Fruit fly (Drosophila melanogaster) whole organism, prepupa: ENCODE measurements around the gene B9d2.

ENCODE experiments used
- CG10631 ChIP-seq: fragments of 200-800 bp; sonication (Bioruptor generic); optimal IDR thresholded peaks from 2 replicates; lab custom pipeline; 2016; ENCODE audit warnings: missing biosample characterization, missing genetic modification characterization
- CG11294 ChIP-seq: fragments of 200-800 bp; sonication (Bioruptor generic); IDR thresholded peaks from 2 replicates; pipeline ENCODE4 v1.3.6; 2022; ENCODE audit warnings: missing biosample characterization, missing genetic modification characterization
- CG11762 ChIP-seq: fragments of 200-800 bp; sonication (Bioruptor generic); optimal IDR thresholded peaks from 3 replicates; lab custom pipeline; 2016; ENCODE audit warnings: missing biosample characterization, missing genetic modification characterization; ENCODE audit not compliant: insufficient read depth
- CG11902 ChIP-seq: fragments of 200-800 bp; sonication (Bioruptor generic); optimal IDR thresholded peaks from 3 replicates; lab custom pipeline; 2016; ENCODE audit warnings: missing biosample characterization, missing genetic modification characterization
- CG15336 ChIP-seq: fragments of 200-800 bp; sonication (Bioruptor generic); IDR thresholded peaks from 2 replicates; pipeline ENCODE4 v1.3.6; 2022; ENCODE audit warnings: missing biosample characterization, missing genetic modification characterization
- CG1621 ChIP-seq: fragments of 200-800 bp; sonication (Bioruptor generic); optimal IDR thresholded peaks from 3 replicates; lab custom pipeline; 2018; ENCODE audit warnings: missing biosample characterization, mild to moderate bottlenecking, missing genetic modification characterization
- CG3032 ChIP-seq: fragments of 200-800 bp; optimal IDR thresholded peaks from 2 replicates; lab custom pipeline; 2019; ENCODE audit warnings: missing biosample characterization, mild to moderate bottlenecking, missing genetic modification characterization, moderate library complexity
- CG31627 ChIP-seq: fragments of 200-800 bp; sonication (Bioruptor generic); optimal IDR thresholded peaks from 3 replicates; lab custom pipeline; 2016; ENCODE audit warnings: missing biosample characterization, missing genetic modification characterization
- CG34406 ChIP-seq: fragments of 200-800 bp; sonication (Bioruptor generic); optimal IDR thresholded peaks from 3 replicates; lab custom pipeline; 2016; ENCODE audit warnings: missing biosample characterization, missing genetic modification characterization
- CG3919 ChIP-seq: fragments of 200-800 bp; sonication (Bioruptor generic); optimal IDR thresholded peaks from 3 replicates; lab custom pipeline; 2016; ENCODE audit warnings: missing biosample characterization, missing genetic modification characterization
- CG4318 ChIP-seq: fragments of 200-800 bp; sonication (Bioruptor generic); optimal IDR thresholded peaks from 3 replicates; lab custom pipeline; 2017; ENCODE audit warnings: missing biosample characterization, mild to moderate bottlenecking, missing genetic modification characterization
- CG6163 ChIP-seq: fragments of 200-800 bp; sonication (Bioruptor generic); IDR thresholded peaks from 3 replicates; pipeline ENCODE4 v1.3.6; 2022; ENCODE audit warnings: missing biosample characterization, missing genetic modification characterization
- CG6276 ChIP-seq: fragments of 200-800 bp; sonication (Bioruptor generic); optimal IDR thresholded peaks from 2 replicates; lab custom pipeline; 2017; ENCODE audit warnings: missing biosample characterization, mild to moderate bottlenecking, missing genetic modification characterization
- CG6808 ChIP-seq: fragments of 200-800 bp; sonication (Bioruptor generic); optimal IDR thresholded peaks from 3 replicates; lab custom pipeline; 2017; ENCODE audit warnings: missing biosample characterization, missing genetic modification characterization, mild to moderate bottlenecking, moderate library complexity, missing genetic modification reagents
- CG7368 ChIP-seq: fragments of 200-800 bp; sonication (Bioruptor generic); optimal IDR thresholded peaks from 3 replicates; lab custom pipeline; 2016; ENCODE audit warnings: missing biosample characterization, missing genetic modification characterization
- CG8119 ChIP-seq: fragments of 200-800 bp; sonication (Bioruptor generic); IDR thresholded peaks from 3 replicates; pipeline ENCODE4 v1.3.6; 2022; ENCODE audit warnings: missing biosample characterization, missing genetic modification characterization
- CG8319 ChIP-seq: fragments of 200-800 bp; sonication (Bioruptor generic); optimal IDR thresholded peaks from 3 replicates; lab custom pipeline; 2016; ENCODE audit warnings: missing biosample characterization, missing genetic modification characterization
- CG8632 ChIP-seq: fragments of 200-800 bp; sonication (Bioruptor generic); optimal IDR thresholded peaks from 3 replicates; lab custom pipeline; 2016; ENCODE audit warnings: missing biosample characterization, missing genetic modification characterization
- CG9139 ChIP-seq: fragments of 200-800 bp; sonication (Bioruptor generic); optimal IDR thresholded peaks from 3 replicates; lab custom pipeline; 2017; ENCODE audit warnings: missing biosample characterization, mild to moderate bottlenecking, missing genetic modification characterization
- Eip75B ChIP-seq: fragments of 200-800 bp; sonication (Bioruptor generic); optimal IDR thresholded peaks from 3 replicates; lab custom pipeline; 2016; ENCODE audit warnings: missing biosample characterization, missing genetic modification characterization
- Eip78C ChIP-seq: fragments of 200-800 bp; sonication (Bioruptor generic); peaks from one replicate; lab custom pipeline; 2016; ENCODE audit warnings: missing biosample characterization, missing genetic modification characterization
- Eip93F ChIP-seq: fragments of 200-800 bp; sonication (Bioruptor generic); optimal IDR thresholded peaks from 2 replicates; lab custom pipeline; 2016; ENCODE audit warnings: missing biosample characterization, mild to moderate bottlenecking, missing genetic modification characterization
- Ets21C ChIP-seq: fragments of 200-800 bp; sonication (Bioruptor generic); optimal IDR thresholded peaks from 3 replicates; lab custom pipeline; 2016; ENCODE audit warnings: missing biosample characterization, missing genetic modification characterization
- Gug ChIP-seq: fragments of 200-800 bp; sonication (Bioruptor generic); IDR thresholded peaks from 2 replicates; pipeline ENCODE4 v1.3.6; 2022; ENCODE audit warnings: missing biosample characterization, missing genetic modification characterization
- Hr38 ChIP-seq: sonication (Bioruptor generic); optimal IDR thresholded peaks from 2 replicates; lab custom pipeline; 2016; ENCODE audit warnings: missing biosample characterization, missing genetic modification characterization
- Hr4 ChIP-seq: fragments of 200-800 bp; sonication (Bioruptor generic); optimal IDR thresholded peaks from 3 replicates; lab custom pipeline; 2016; ENCODE audit warnings: missing biosample characterization, missing genetic modification characterization
- Met ChIP-seq: fragments of 200-800 bp; sonication (Bioruptor generic); optimal IDR thresholded peaks from 3 replicates; lab custom pipeline; 2016; ENCODE audit warnings: missing biosample characterization, missing genetic modification characterization
- OdsH ChIP-seq: fragments of 200-800 bp; sonication (Bioruptor generic); optimal IDR thresholded peaks from 3 replicates; lab custom pipeline; 2016; ENCODE audit warnings: missing biosample characterization, missing genetic modification characterization
- Sox102F ChIP-seq: fragments of 200-800 bp; sonication (Bioruptor generic); optimal IDR thresholded peaks from 2 replicates; lab custom pipeline; 2016; ENCODE audit warnings: missing biosample characterization, mild to moderate bottlenecking, missing genetic modification characterization
- Sox14 ChIP-seq: fragments of 200-800 bp; sonication (Bioruptor generic); optimal IDR thresholded peaks from 3 replicates; lab custom pipeline; 2016; ENCODE audit warnings: missing biosample characterization, missing genetic modification characterization
- Sox15 ChIP-seq: fragments of 200-800 bp; sonication (Bioruptor generic); optimal IDR thresholded peaks from 3 replicates; lab custom pipeline; 2016; ENCODE audit warnings: missing biosample characterization, missing genetic modification characterization
- achi ChIP-seq: fragments of 200-800 bp; sonication (Bioruptor generic); optimal IDR thresholded peaks from 3 replicates; lab custom pipeline; 2016; ENCODE audit warnings: missing biosample characterization, missing genetic modification characterization
- dsx ChIP-seq: fragments of 200-800 bp; optimal IDR thresholded peaks from 3 replicates; lab custom pipeline; 2019; ENCODE audit warnings: missing biosample characterization, mild to moderate bottlenecking, missing genetic modification characterization, moderate library complexity; ENCODE audit not compliant: poor library complexity, severe bottlenecking
- eg ChIP-seq: fragments of 200-800 bp; sonication (Bioruptor generic); IDR thresholded peaks from 3 replicates; pipeline ENCODE4 v1.3.6; 2022; ENCODE audit warnings: missing biosample characterization, missing genetic modification characterization
- fd59A ChIP-seq: fragments of 200-800 bp; sonication (Bioruptor generic); optimal IDR thresholded peaks from 2 replicates; lab custom pipeline; 2017; ENCODE audit warnings: missing biosample characterization, mild to moderate bottlenecking, missing genetic modification characterization, missing genetic modification reagents
- fd85E ChIP-seq: fragments of 200-800 bp; sonication (Bioruptor generic); optimal IDR thresholded peaks from 3 replicates; lab custom pipeline; 2016; ENCODE audit warnings: missing biosample characterization, missing genetic modification characterization
- fkh ChIP-seq: fragments of 200-800 bp; sonication (Bioruptor generic); optimal IDR thresholded peaks from 3 replicates; lab custom pipeline; 2017; ENCODE audit warnings: missing biosample characterization, mild to moderate bottlenecking, missing genetic modification characterization, moderate library complexity
- net ChIP-seq: fragments of 200-800 bp; sonication (Bioruptor generic); optimal IDR thresholded peaks from 3 replicates; lab custom pipeline; 2016; ENCODE audit warnings: missing biosample characterization, missing genetic modification characterization
- salr ChIP-seq, 2 experiments: fragments of 200-800 bp; sonication (Bioruptor generic); optimal IDR thresholded peaks; 3 replicates each; lab custom pipeline; 2016 to 2018; ENCODE audit warnings: missing biosample characterization in 2 of 2, missing genetic modification characterization in 2 of 2, mild to moderate bottlenecking in 1 of 2
- ss ChIP-seq, 2 experiments: fragments of 200-800 bp; sonication (Bioruptor generic); optimal IDR thresholded peaks; 2 replicates in 1 of 2; 3 replicates in 1 of 2; lab custom pipeline; 2017 to 2018; ENCODE audit warnings: mild to moderate bottlenecking in 2 of 2, missing biosample characterization in 2 of 2, missing genetic modification characterization in 2 of 2, moderate library complexity in 1 of 2
- topi ChIP-seq: fragments of 200-800 bp; sonication (Bioruptor generic); optimal IDR thresholded peaks from 3 replicates; lab custom pipeline; 2016; ENCODE audit warnings: missing biosample characterization, missing genetic modification characterization
- vri ChIP-seq: fragments of 200-800 bp; sonication (Bioruptor generic); optimal IDR thresholded peaks from 3 replicates; lab custom pipeline; 2016; ENCODE audit warnings: missing biosample characterization, mild to moderate bottlenecking, missing genetic modification characterization

The B9d2 gene

DNA sequence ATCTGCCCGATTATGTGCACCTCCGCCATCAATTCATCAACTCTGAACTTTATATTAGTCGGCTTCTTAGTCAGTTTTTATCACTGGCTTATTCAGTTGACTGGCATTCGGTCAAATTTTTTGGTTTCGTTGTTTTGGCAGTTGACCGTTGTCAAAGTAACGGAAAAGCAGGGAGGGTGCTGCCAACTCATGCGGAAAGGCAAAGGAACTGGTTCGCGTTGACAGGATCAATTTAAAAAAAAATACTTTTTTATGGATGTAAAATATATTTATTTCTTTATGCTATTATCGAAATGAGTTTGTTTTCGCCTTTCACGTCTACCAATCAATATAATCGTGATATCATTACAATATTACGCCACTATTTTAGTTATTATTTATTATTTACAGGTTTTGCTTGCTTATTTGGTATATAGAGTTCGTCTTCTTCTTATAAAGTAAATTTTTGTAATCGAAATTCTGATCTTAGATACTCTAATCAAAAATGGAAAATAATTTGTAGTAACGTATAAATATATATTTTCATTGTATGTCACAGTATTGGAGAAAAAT lies at the start of gene B9d2, which contains the start of the genes tctn and CG9222:
TSS of gene B9d2 (minus strand) at position 130 of the 552 bp plus-strand sequence.
TSS of gene tctn (minus strand) at position 130 of the 552 bp plus-strand sequence.
TSS of gene CG9222 (plus strand) at position 502 of the 552 bp plus-strand sequence.
- TF ChIP-seq CG4318 (GFP tag; lab: Kevin White, UChicago) (no peak), CG9139 (GFP tag; lab: Kevin White, UChicago) (no peak), Gug (GFP tag; lab: Robert Waterston, UW) (no peak), CG31627 (GFP tag; lab: Kevin White, UChicago) (no peak), Hr38 (GFP tag; lab: Kevin White, UChicago) (no peak), CG3919 (no peak), Sox102F (GFP tag; lab: Kevin White, UChicago) (no peak), fd59A (GFP tag; lab: Kevin White, UChicago) (no peak)

DNA sequence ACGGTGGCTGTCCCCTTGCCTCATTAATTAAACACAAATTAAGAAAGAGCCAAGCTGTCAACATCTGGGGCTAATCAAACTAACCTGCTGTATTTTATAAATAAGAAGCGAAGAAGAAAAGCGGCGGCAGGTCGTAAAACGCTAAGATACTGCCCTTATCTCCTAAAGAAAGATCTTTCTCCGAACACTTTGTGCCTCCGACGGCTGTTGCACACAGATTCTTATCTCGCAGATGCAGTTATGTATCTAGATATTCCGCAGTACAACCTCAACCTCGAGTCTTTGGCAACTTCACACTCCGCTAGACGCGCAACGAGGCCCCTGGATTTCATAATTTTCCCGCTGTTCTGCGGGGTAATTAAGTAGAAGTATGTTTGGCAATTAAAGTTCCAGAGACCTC lies 49.5 kb upstream of the B9d2 start:
- no peak for TF ChIP-seq fd85E (GFP tag; lab: Kevin White, UChicago)
- no peak for TF ChIP-seq Sox15 (GFP tag; lab: Kevin White, UChicago)
- no peak for TF ChIP-seq CG4318 (GFP tag; lab: Kevin White, UChicago)
- no peak for TF ChIP-seq Met (GFP tag; lab: Kevin White, UChicago)
- no peak for TF ChIP-seq CG3032 (tag; lab: Kevin White, UChicago)
- TF ChIP-seq, all 60 proteins: peak for 0

DNA sequence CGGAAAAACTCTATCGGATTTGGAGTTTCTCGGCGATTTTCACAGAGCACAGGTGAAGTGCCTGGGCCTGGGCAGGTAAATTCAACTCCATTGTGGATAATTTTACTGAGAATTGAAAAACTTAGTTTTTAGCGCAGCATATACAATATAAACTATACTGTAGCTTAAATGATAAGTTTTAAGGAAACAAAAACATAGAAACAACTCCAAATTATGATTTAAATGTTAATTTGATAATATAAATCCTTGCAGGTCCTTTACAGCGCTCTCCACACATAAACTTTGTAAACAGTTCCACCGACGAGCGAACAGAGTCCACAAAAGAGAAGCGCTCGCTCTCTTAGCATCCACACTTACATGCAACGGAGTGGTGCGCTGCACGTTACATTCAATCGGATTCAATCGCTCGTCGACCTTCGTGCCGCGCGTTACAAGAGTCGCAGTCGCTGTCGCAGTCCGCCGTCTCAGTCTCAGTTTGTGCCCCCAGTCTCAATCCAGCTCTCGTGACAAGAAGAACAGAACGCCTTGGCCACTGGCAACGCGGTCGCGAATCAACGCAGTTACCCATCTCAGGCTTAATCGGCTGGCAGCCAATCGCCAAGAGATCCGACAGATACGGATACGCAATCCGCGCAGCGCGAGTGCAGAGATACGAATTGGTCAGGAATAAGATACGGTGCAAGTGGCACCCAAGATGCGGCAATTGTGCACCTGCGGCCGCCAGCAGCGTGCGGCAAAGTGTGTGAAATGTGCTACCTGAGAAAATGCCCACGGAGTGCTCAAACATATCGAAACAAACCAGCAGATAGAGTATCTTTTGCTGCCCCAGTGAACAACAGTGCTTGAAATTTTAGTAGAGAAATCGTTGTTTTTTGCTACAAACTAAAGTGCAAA lies 48.5 kb upstream of the B9d2 start, which contains the start of gene smal:
TSS of gene smal (plus strand) at position 394 of the 894 bp plus-strand sequence.
- TF ChIP-seq Hr4 (no peak), CG34406 (GFP tag; lab: Kevin White, UChicago) (no peak), topi (GFP tag; lab: Kevin White, UChicago) (no peak), CG31627 (GFP tag; lab: Kevin White, UChicago) (no peak), Eip75B (peak; percentile 15), Sox102F (GFP tag; lab: Kevin White, UChicago) (peak; percentile 38), CG8319 (GFP tag; lab: Kevin White, UChicago) (no peak), CG3919 (peak; percentile 61), CG11762 (no peak), CG11902 (no peak), net (GFP tag; lab: Kevin White, UChicago) (peak; percentile 32), CG7368 (GFP tag; lab: Kevin White, UChicago) (no peak), CG6276 (GFP tag; lab: Kevin White, UChicago) (peak; percentile 34), achi (GFP tag; lab: Kevin White, UChicago) (peak; percentile 14), OdsH (GFP tag; lab: Kevin White, UChicago) (no peak), salr (GFP tag; optimal IDR thresholded peaks at IDR 0.05; lab: Kevin White, UChicago) (no peak), vri (no peak), eg (GFP tag; lab: Robert Waterston, UW) (peak; percentile 67; the same call in 2 of the 3 replicates), CG6163 (GFP tag; lab: Robert Waterston, UW) (peak; percentile 70), Eip93F (GFP tag; lab: Kevin White, UChicago) (no peak), CG3032 (tag; lab: Kevin White, UChicago) (no peak), ss (GFP tag; optimal IDR thresholded peaks at IDR 0.05; lab: Kevin White, UChicago) (peak; percentile 24 to 61), CG6808 (GFP tag; lab: Kevin White, UChicago) (peak; percentile 18), CG8119 (peak; percentile 36; the same call in 1 of the 3 replicates), CG9139 (GFP tag; lab: Kevin White, UChicago) (peak; percentile 47), CG15336 (GFP tag; lab: Robert Waterston, UW) (peak; percentile 39; the same call in 1 of the 2 replicates), Eip78C (peak; percentile 82), Sox15 (GFP tag; lab: Kevin White, UChicago) (no peak), CG1621 (tag; lab: Kevin White, UChicago) (peak; percentile 16), CG11294 (GFP tag; lab: Robert Waterston, UW) (no peak), fd85E (GFP tag; lab: Kevin White, UChicago) (no peak), CG10631 (GFP tag; lab: Kevin White, UChicago) (no peak), Ets21C (GFP tag; lab: Kevin White, UChicago) (no peak), Sox14 (GFP tag; lab: Kevin White, UChicago) (peak; percentile 7), Hr38 (GFP tag; lab: Kevin White, UChicago) (no peak), CG8632 (GFP tag; lab: Kevin White, UChicago) (no peak), fkh (GFP tag; lab: Kevin White, UChicago) (peak; percentile 31), dsx (GFP tag; lab: Kevin White, UChicago) (peak; percentile 83)
